Fruit fly (Drosophila melanogaster): ENCODE results near the gene CG33233.

CG33233 gene

dm6 chr3L:2651800-2652199, 7.6 kb upstream of the CG33233 start, which contains the start of the genes ProRS-m, CG42304 and Snup:
TSS of gene ProRS-m (minus strand) at chr3L:2651850.
TSS of gene CG42304 (plus strand) at chr3L:2652088.
TSS of gene Snup (plus strand) at chr3L:2652088.
- peak; percentile 60 for TF ChIP-seq CG33017 (tag; optimal IDR thresholded peaks at IDR 0.05)
- no peak for TF ChIP-seq toe (GFP tag; optimal IDR thresholded peaks at IDR 0.05)
- peak; percentile 81 for TF ChIP-seq CG14711 (tag; optimal IDR thresholded peaks at IDR 0.05)
- peak; percentile 37 for TF ChIP-seq bab1 (GFP tag; optimal IDR thresholded peaks at IDR 0.05)
- TF ChIP-seq pad (GFP tag; optimal IDR thresholded peaks at IDR 0.05): peak; percentile 0
- peak; percentile 55 for TF ChIP-seq CG7045 (GFP tag; optimal IDR thresholded peaks at IDR 0.05)
- TF ChIP-seq Hr96 (GFP tag; optimal IDR thresholded peaks at IDR 0.05): no peak
- TF ChIP-seq kay (GFP tag; ENCODE audit: borderline replicate concordance): no peak
- peak; percentile 76 for TF ChIP-seq CG7101 (tag; optimal IDR thresholded peaks at IDR 0.05)
- TF ChIP-seq CG12768 (GFP tag; optimal IDR thresholded peaks at IDR 0.05): peak; percentile 21
- TF ChIP-seq cnc (optimal IDR thresholded peaks at IDR 0.05): no peak

- TF ChIP-seq CG1620 (GFP tag; optimal IDR thresholded peaks at IDR 0.05) (no peak), tj (GFP tag; optimal IDR thresholded peaks at IDR 0.05) (no peak), CG33017 (tag; optimal IDR thresholded peaks at IDR 0.05) (no peak), Crg-1 (GFP tag; optimal IDR thresholded peaks at IDR 0.05) (no peak), Clk (GFP tag; optimal IDR thresholded peaks at IDR 0.05) (no peak), CG12768 (GFP tag; optimal IDR thresholded peaks at IDR 0.05) (no peak)
These were observed 1.9 kb downstream of the CG33233 start, which contains the start of gene CG33234 for dm6 chr3L:2661322-2661721. TSS of gene CG33234 (plus strand) at chr3L:2661622.

dm6 chr3L:2702474-2702873, 43.0 kb downstream of the CG33233 start:
- TF ChIP-seq CG11617 (GFP tag; optimal IDR thresholded peaks at IDR 0.05) (no peak), Mnt (GFP tag; optimal IDR thresholded peaks at IDR 0.05) (no peak), CG7101 (tag; optimal IDR thresholded peaks at IDR 0.05) (no peak), CG5204 (GFP tag; optimal IDR thresholded peaks at IDR 0.05) (no peak), CG33017 (tag; optimal IDR thresholded peaks at IDR 0.05) (no peak), Hr96 (GFP tag; optimal IDR thresholded peaks at IDR 0.05) (no peak), ovo (GFP tag; optimal IDR thresholded peaks at IDR 0.05) (no peak)

All from whole organism, adult.